Fruit fly (Drosophila melanogaster) whole organism, wandering third instar larva: ENCODE data around the gene Ac3.

Experiments
- Abd-B ChIP-seq: fragments of >200 bp; optimal IDR thresholded peaks from 2 replicates; lab custom pipeline; 2017; ENCODE audit warnings: missing biosample characterization, missing genetic modification characterization
- CG32264 ChIP-seq: fragments of 200-800 bp; sonication (Bioruptor generic); optimal IDR thresholded peaks from 2 replicates; lab custom pipeline; 2016; ENCODE audit warnings: missing biosample characterization, missing genetic modification characterization
- CrebA ChIP-seq: fragments of 200-800 bp; sonication (Bioruptor generic); optimal IDR thresholded peaks from 2 replicates; lab custom pipeline; 2016; ENCODE audit warnings: missing biosample characterization, mild to moderate bottlenecking, missing genetic modification characterization, borderline replicate concordance
- Dfd ChIP-seq: fragments of >200 bp; optimal IDR thresholded peaks from 2 replicates; lab custom pipeline; 2017; ENCODE audit warnings: missing biosample characterization, missing genetic modification characterization
- Dif ChIP-seq: fragments of 200-275, 200-300 bp; sonication (Bioruptor generic); optimal IDR thresholded peaks from 2 replicates; lab custom pipeline; 2018; ENCODE audit warnings: missing biosample characterization, missing genetic modification characterization; ENCODE audit not compliant: partially characterized antibody
- HLH106 ChIP-seq: fragments of 200-800 bp; optimal IDR thresholded peaks from 3 replicates; lab custom pipeline; 2019; ENCODE audit warnings: missing biosample characterization, mild to moderate bottlenecking, missing genetic modification characterization, moderate library complexity
- Hr83 ChIP-seq: fragments of 200-300 bp; sonication (Bioruptor generic); optimal IDR thresholded peaks from 2 replicates; lab custom pipeline; 2016; ENCODE audit warnings: missing biosample characterization, mild to moderate bottlenecking, missing genetic modification characterization, moderate library complexity; ENCODE audit not compliant: poor library complexity, severe bottlenecking
- Myc ChIP-seq: fragments of >200 bp; optimal IDR thresholded peaks from 2 replicates; lab custom pipeline; 2017
- OdsH ChIP-seq: fragments of 200-800 bp; sonication (Bioruptor generic); optimal IDR thresholded peaks from 2 replicates; lab custom pipeline; 2016; ENCODE audit warnings: missing biosample characterization, mild to moderate bottlenecking, missing genetic modification characterization
- Rel ChIP-seq, 2 experiments: fragments of 200-800 bp; sonication (Bioruptor generic) in 1 of 2; optimal IDR thresholded peaks; 2 replicates in 1 of 2; 3 replicates in 1 of 2; lab custom pipeline; 2016 to 2019; ENCODE audit warnings: mild to moderate bottlenecking in 2 of 2, missing biosample characterization in 2 of 2, missing genetic modification characterization in 2 of 2, moderate library complexity in 1 of 2
- Sp1 ChIP-seq: fragments of 200-800 bp; sonication (Bioruptor generic); optimal IDR thresholded peaks from 3 replicates; lab custom pipeline; 2019; ENCODE audit warnings: missing biosample characterization, mild to moderate bottlenecking, missing genetic modification characterization, moderate library complexity
- Vsx2 ChIP-seq: fragments of 200-300, 225-300 bp; sonication (Bioruptor generic); optimal IDR thresholded peaks from 2 replicates; lab custom pipeline; 2018; ENCODE audit warnings: missing biosample characterization, missing genetic modification characterization; ENCODE audit not compliant: partially characterized antibody
- brk ChIP-seq: fragments of 200-800 bp; sonication (Bioruptor generic); optimal IDR thresholded peaks from 2 replicates; lab custom pipeline; 2016; ENCODE audit warnings: missing biosample characterization, mild to moderate bottlenecking, missing genetic modification characterization
- dl ChIP-seq, 2 experiments: fragments of 175-275, 200-275 bp in 1 of 2; fragments of 200-275 bp in 1 of 2; sonication (Bioruptor generic); optimal IDR thresholded peaks; lab custom pipeline; 2018; ENCODE audit warnings: mild to moderate bottlenecking in 2 of 2, missing biosample characterization in 2 of 2, missing genetic modification characterization in 2 of 2, moderate library complexity in 2 of 2; ENCODE audit not compliant: partially characterized antibody in 2 of 2, insufficient read depth in 1 of 2
- dmrt93B ChIP-seq: fragments of 200-800 bp; sonication (Bioruptor generic); optimal IDR thresholded peaks from 2 replicates; lab custom pipeline; 2018; ENCODE audit warnings: missing biosample characterization, mild to moderate bottlenecking, missing genetic modification characterization
- dsf ChIP-seq: sonication (Bioruptor generic); optimal IDR thresholded peaks from 2 replicates; lab custom pipeline; 2016; ENCODE audit warnings: missing biosample characterization, missing genetic modification characterization, borderline replicate concordance
- foxo ChIP-seq, 2 experiments: fragments of 200-800 bp; sonication (Bioruptor generic); optimal IDR thresholded peaks; 2 replicates in 1 of 2; 3 replicates in 1 of 2; lab custom pipeline; 2016 to 2017; ENCODE audit warnings: missing biosample characterization in 2 of 2, missing genetic modification characterization in 2 of 2
- fru ChIP-seq: fragments of 200-800 bp; sonication (Bioruptor generic); optimal IDR thresholded peaks from 3 replicates; lab custom pipeline; 2016; ENCODE audit warnings: missing biosample characterization, mild to moderate bottlenecking, missing genetic modification characterization
- h ChIP-seq: fragments of 200-800 bp; sonication (Bioruptor generic); optimal IDR thresholded peaks from 3 replicates; lab custom pipeline; 2016; ENCODE audit warnings: missing biosample characterization, mild to moderate bottlenecking, missing genetic modification characterization
- pan ChIP-seq: fragments of >200 bp; optimal IDR thresholded peaks from 2 replicates; lab custom pipeline; 2017
- sv ChIP-seq: fragments of 200-800 bp; sonication (Bioruptor generic); optimal IDR thresholded peaks from 3 replicates; lab custom pipeline; 2016; ENCODE audit warnings: missing biosample characterization, missing genetic modification characterization
- usp ChIP-seq: fragments of >200 bp; optimal IDR thresholded peaks from 2 replicates; lab custom pipeline; 2017; ENCODE audit warnings: missing biosample characterization, missing genetic modification characterization

Ac3 gene

dm6 chr2L:21681322-21682268, 49.2 kb downstream of the Ac3 start, which contains the start of gene eEF2 (continued):
- TF ChIP-seq Hr83 = peak; percentile 73

dm6 chr2L:21683053-21683767, 50.8 kb downstream of the Ac3 start:
- TF ChIP-seq Myc (lab: Kevin White, UChicago) (peak; percentile 17), Sp1 (GFP tag; lab: Kevin White, UChicago) (no peak), pan (no peak), HLH106 (tag; lab: Kevin White, UChicago) (no peak), fru (GFP tag; lab: Kevin White, UChicago) (no peak), dmrt93B (GFP tag; lab: Kevin White, UChicago) (no peak), Dif (GFP tag; lab: Kevin White, UChicago) (no peak), Rel (GFP tag; optimal IDR thresholded peaks at IDR 0.05; lab: Kevin White, UChicago) (no peak), Rel (tag; optimal IDR thresholded peaks at IDR 0.05; lab: Kevin White, UChicago) (no peak), Abd-B (GFP tag; lab: Kevin White, UChicago) (no peak), CG32264 (GFP tag; lab: Kevin White, UChicago) (no peak), dl (GFP tag; optimal IDR thresholded peaks at IDR 0.05; lab: Kevin White, UChicago; ENCODE audit: insufficient read depth in 1 of 2, partially characterized antibody in 2 of 2) (no peak), h (GFP tag; lab: Kevin White, UChicago) (no peak), foxo (GFP tag; optimal IDR thresholded peaks at IDR 0.05; lab: Kevin White, UChicago) (no peak), sv (GFP tag; lab: Kevin White, UChicago) (no peak), Dfd (peak; percentile 84)

dm6 chr2L:21683768-21684225, 51.4 kb downstream of the Ac3 start, which contains the start of gene nolo:
nolo (plus strand) TSS chr2L:21684106.
- no peak for TF ChIP-seq dsf
- no peak for TF ChIP-seq usp
- peak; percentile 24 for TF ChIP-seq CrebA (GFP tag; lab: Kevin White, UChicago)
- no peak for TF ChIP-seq HLH106 (tag; lab: Kevin White, UChicago)

dm6 chr2L:21689368-21689767, 57.0 kb downstream of the Ac3 start:
- TF ChIP-seq Sp1 (GFP tag; lab: Kevin White, UChicago) (no peak), Myc (lab: Kevin White, UChicago) (no peak), Vsx2 (GFP tag; lab: Kevin White, UChicago) (no peak), brk (GFP tag; lab: Kevin White, UChicago) (no peak), OdsH (GFP tag; lab: Kevin White, UChicago) (no peak), usp (no peak), Dfd (peak; percentile 91), fru (GFP tag; lab: Kevin White, UChicago) (no peak)
